Fruit fly (Drosophila melanogaster): ENCODE measurements around the gene Hibch.

dm6 chr3R:15369742-15370141 lies 12.7 kb downstream of the Hibch start, which contains the start of gene CG14868:
- no peak for TF ChIP-seq CG8478 (optimal IDR thresholded peaks at IDR 0.05)
- no peak for TF ChIP-seq CTCF (optimal IDR thresholded peaks at IDR 0.05)

All from S2 (cell line).